Fruit fly (Drosophila melanogaster): ENCODE results near the gene aus.
A peak's percentile ranks its signal among the peaks of the same experiment; 100 is the strongest.

The aus gene

DNA sequence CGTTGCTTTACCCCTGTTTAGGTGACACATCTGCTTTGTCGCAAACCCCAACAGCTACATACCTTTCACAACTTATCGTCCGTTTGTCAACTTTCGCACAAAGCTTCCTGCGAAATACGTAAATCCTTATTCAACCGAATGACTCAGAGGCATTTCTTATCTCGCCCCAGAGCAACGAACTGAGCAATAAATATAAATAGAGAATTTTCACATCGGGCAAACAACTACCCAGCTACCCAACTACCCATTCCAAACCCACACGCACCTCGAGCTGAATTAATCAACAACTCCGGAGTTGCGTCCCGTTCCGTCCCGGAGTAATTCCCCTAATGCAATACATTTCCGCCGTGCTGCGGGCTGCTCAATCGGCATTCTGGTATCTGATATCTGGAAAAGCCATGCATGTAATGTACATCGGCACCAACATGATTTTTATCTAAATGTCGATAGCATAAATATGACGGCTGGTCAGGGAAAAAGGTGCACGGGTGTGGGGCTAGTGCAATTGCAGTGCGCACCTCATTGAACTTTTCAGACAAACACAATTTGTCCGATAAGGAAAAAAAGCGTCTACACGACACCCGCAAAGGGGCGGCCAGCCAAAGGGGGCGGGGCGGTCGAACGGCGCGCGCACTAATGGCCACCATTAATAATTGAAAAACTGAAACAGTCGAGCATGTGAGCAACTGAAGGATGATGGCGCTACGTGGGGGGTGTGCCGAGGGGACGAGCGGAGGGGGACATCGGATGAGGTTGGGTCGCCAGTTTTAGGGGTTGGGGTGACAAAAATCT, 2.2 kb downstream of the aus start (continued):
- TF ChIP-seq ash1 (GFP tag; optimal IDR thresholded peaks at IDR 0.05) (no peak), Lpt (GFP tag; optimal IDR thresholded peaks at IDR 0.05) (no peak), wek (GFP tag; optimal IDR thresholded peaks at IDR 0.05) (peak; percentile 71), vvl (GFP tag; IDR thresholded peaks at IDR 0.05) (no peak), CG2116 (GFP tag; optimal IDR thresholded peaks at IDR 0.05) (no peak), Asciz (GFP tag; optimal IDR thresholded peaks at IDR 0.05) (no peak), CG13424 (tag; optimal IDR thresholded peaks at IDR 0.05) (no peak), br (optimal IDR thresholded peaks at IDR 0.05) (no peak), onecut (GFP tag; IDR thresholded peaks at IDR 0.05) (peak; percentile 55; the same call in 1 of the 2 replicates), grn (GFP tag; optimal IDR thresholded peaks at IDR 0.05) (peak; percentile 96), CTCF (GFP tag; optimal IDR thresholded peaks at IDR 0.05) (no peak), sima (GFP tag; optimal IDR thresholded peaks at IDR 0.05) (no peak), Kr (GFP tag; optimal IDR thresholded peaks at IDR 0.05) (peak; percentile 8), CG12391 (tag; optimal IDR thresholded peaks at IDR 0.05) (no peak), Mrtf (GFP tag; IDR thresholded peaks at IDR 0.05) (no peak)

DNA sequence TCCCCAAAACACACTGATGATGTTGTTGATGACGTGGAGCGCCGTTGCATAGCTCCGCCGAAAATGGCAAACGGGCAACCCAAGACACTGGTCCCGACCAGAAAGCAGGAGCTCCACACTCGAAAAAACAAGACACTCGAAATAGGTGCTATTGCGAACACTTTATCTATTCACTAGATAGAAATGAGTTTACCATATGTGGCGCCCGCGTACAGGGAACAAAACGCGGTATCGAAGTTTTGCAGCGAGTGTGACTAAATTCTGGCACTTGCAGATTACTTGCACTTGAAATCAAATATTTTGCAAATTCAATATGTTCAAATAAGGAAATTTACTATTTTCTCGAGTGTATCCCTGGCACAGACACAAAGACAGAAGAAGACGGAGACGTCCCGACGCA, 4.4 kb downstream of the aus start:
- peak in 1 of 2 experiments; percentile 58 for TF ChIP-seq bsh (GFP tag; optimal IDR thresholded peaks at IDR 0.05)
- TF ChIP-seq row (GFP tag; IDR thresholded peaks at IDR 0.05), result 0 out of 3 replicates have a peak, but pooled peaks have one; percentile 27
- TF ChIP-seq aop (GFP tag; IDR thresholded peaks at IDR 0.05), result no peak
- peak; percentile 6 for TF ChIP-seq CG2678 (tag; optimal IDR thresholded peaks at IDR 0.05)
- TF ChIP-seq Med (GFP tag), result peak; percentile 78
- TF ChIP-seq Ets65A (GFP tag), result peak; percentile 84
- TF ChIP-seq CG18599 (GFP tag; optimal IDR thresholded peaks at IDR 0.05), result peak; percentile 21
- TF ChIP-seq Drgx (GFP tag; IDR thresholded peaks at IDR 0.05), result peak; percentile 56; the same call in 1 of the 2 replicates
- no peak for TF ChIP-seq B-H1 (GFP tag; IDR thresholded peaks at IDR 0.05)
- peak; percentile 46 for TF ChIP-seq nom (GFP tag; optimal IDR thresholded peaks at IDR 0.05)
- TF ChIP-seq CG10274 (GFP tag; optimal IDR thresholded peaks at IDR 0.05), result no peak
- peak; percentile 12 for TF ChIP-seq gem (tag; optimal IDR thresholded peaks at IDR 0.05)

DNA sequence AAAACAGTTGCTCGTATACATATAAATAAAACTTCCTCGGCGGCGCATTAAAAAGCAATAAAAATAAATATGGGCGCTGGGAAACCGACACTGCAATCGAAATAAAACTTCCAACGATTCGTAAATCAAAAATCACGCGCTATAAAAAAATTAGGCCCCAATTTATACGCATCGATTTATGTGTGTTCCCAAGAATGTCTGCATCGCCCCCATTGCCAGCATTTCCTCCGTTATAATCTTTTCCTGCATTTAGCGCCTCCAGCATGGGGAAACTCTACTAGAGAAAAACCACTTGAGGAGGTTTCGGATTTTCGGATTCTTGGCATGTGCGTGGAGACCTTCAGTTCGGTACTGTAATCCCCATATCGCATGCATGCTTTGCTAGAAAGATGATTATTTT, 6.2 kb downstream of the aus start:
- TF ChIP-seq run (tag; optimal IDR thresholded peaks at IDR 0.05) (peak; percentile 5), CG2202 (tag; optimal IDR thresholded peaks at IDR 0.05) (no peak), shn (GFP tag; optimal IDR thresholded peaks at IDR 0.05) (no peak), kah (GFP tag; optimal IDR thresholded peaks at IDR 0.05) (peak; percentile 26), chinmo (GFP tag; IDR thresholded peaks at IDR 0.05; ENCODE audit: partially characterized antibody) (no peak), Nf-YB (GFP tag; optimal IDR thresholded peaks at IDR 0.05) (no peak), Sox100B (GFP tag; optimal IDR thresholded peaks at IDR 0.05) (no peak), br (optimal IDR thresholded peaks at IDR 0.05) (no peak), lola (GFP tag; optimal IDR thresholded peaks at IDR 0.05) (no peak), Kr (GFP tag; optimal IDR thresholded peaks at IDR 0.05) (no peak), Nf-YC (tag; optimal IDR thresholded peaks at IDR 0.05) (no peak), unpg (GFP tag; optimal IDR thresholded peaks at IDR 0.05) (no peak), Atf3 (GFP tag; optimal IDR thresholded peaks at IDR 0.05) (no peak), oc (tag; optimal IDR thresholded peaks at IDR 0.05) (peak; percentile 52), Opbp (GFP tag; IDR thresholded peaks at IDR 0.05; ENCODE audit: partially characterized antibody) (no peak), inv (GFP tag; IDR thresholded peaks at IDR 0.05; ENCODE audit: partially characterized antibody) (no peak), BtbVII (GFP tag; optimal IDR thresholded peaks at IDR 0.05) (no peak), CG7786 (GFP tag; optimal IDR thresholded peaks at IDR 0.05) (no peak), sd (tag; optimal IDR thresholded peaks at IDR 0.05) (peak; percentile 82), cg (GFP tag; optimal IDR thresholded peaks at IDR 0.05) (no peak), CG12744 (GFP tag; optimal IDR thresholded peaks at IDR 0.05) (no peak), CG9727 (GFP tag; optimal IDR thresholded peaks at IDR 0.05) (no peak), kni (GFP tag; optimal IDR thresholded peaks at IDR 0.05) (peak; percentile 23)

Measured in whole organism, embryonic.